Fruit fly (Drosophila melanogaster): ENCODE data around the gene tal-AA.

tal-AA gene

DNA sequence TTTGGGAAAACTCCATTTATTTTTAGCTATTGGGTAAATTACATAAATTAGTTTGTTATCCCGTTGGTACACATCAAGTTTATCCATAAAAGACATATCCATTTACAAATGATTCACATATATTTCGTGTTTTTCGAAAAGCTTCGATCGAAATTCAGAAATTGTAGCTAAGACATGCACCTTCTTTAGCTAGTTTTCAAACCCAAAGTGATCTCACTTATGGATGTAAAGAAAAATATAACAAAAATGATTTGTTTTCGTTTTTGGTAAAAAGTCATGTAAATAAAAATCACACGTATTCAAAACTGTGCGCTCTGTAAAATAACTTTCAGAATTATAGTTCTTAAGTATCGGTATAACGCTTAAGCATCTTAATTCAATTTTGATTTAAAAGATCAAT is 20.6 kb downstream of the tal-AA start:
- TF ChIP-seq CG12299 (tag; optimal IDR thresholded peaks at IDR 0.05): no peak
- no peak for TF ChIP-seq CG9876 (GFP tag; optimal IDR thresholded peaks at IDR 0.05)
- TF ChIP-seq lov (optimal IDR thresholded peaks at IDR 0.05): no peak
- TF ChIP-seq lov (GFP tag; IDR thresholded peaks at IDR 0.05): no peak
- TF ChIP-seq Mes4 (GFP tag; optimal IDR thresholded peaks at IDR 0.05): no peak
- TF ChIP-seq kni (GFP tag; optimal IDR thresholded peaks at IDR 0.05): no peak
- TF ChIP-seq crc (GFP tag; optimal IDR thresholded peaks at IDR 0.05): no peak
- no peak for TF ChIP-seq Sry-β (GFP tag; optimal IDR thresholded peaks at IDR 0.05)
- peak; percentile 59 for TF ChIP-seq amos (GFP tag; IDR thresholded peaks at IDR 0.05; ENCODE audit: partially characterized antibody)
- TF ChIP-seq odd (GFP tag; optimal IDR thresholded peaks at IDR 0.05): no peak
- TF ChIP-seq bbx (GFP tag; IDR thresholded peaks at IDR 0.05; ENCODE audit: partially characterized antibody): 0 out of 2 replicates have a peak, but pooled peaks have one; percentile 20
- no peak for TF ChIP-seq CG8478 (optimal IDR thresholded peaks at IDR 0.05)
- TF ChIP-seq lab (GFP tag; optimal IDR thresholded peaks at IDR 0.05): no peak
- no peak for TF ChIP-seq CG9609 (GFP tag; optimal IDR thresholded peaks at IDR 0.05)
- no peak for TF ChIP-seq Hr3 (GFP tag; optimal IDR thresholded peaks at IDR 0.05)
- no peak for TF ChIP-seq dati (GFP tag; IDR thresholded peaks at IDR 0.05)
- TF ChIP-seq vvl (GFP tag; IDR thresholded peaks at IDR 0.05): no peak
- TF ChIP-seq CG15601 (tag; optimal IDR thresholded peaks at IDR 0.05): no peak
- TF ChIP-seq CG4424 (GFP tag; optimal IDR thresholded peaks at IDR 0.05): no peak
- TF ChIP-seq BEAF-32 (GFP tag; optimal IDR thresholded peaks at IDR 0.05): peak; percentile 7
- TF ChIP-seq Hmx (GFP tag; optimal IDR thresholded peaks at IDR 0.05): no peak
- TF ChIP-seq CG7745 (tag; optimal IDR thresholded peaks at IDR 0.05): no peak
- TF ChIP-seq NC2β (GFP tag; optimal IDR thresholded peaks at IDR 0.05): no peak
- TF ChIP-seq crol (GFP tag; IDR thresholded peaks at IDR 0.05): no peak
- no peak for TF ChIP-seq org-1 (GFP tag; optimal IDR thresholded peaks at IDR 0.05)
- no peak for TF ChIP-seq unc-4 (GFP tag; IDR thresholded peaks at IDR 0.05; ENCODE audit: partially characterized antibody)
- peak; percentile 62 for TF ChIP-seq stwl (tag; optimal IDR thresholded peaks at IDR 0.05)
- TF ChIP-seq Max (GFP tag; optimal IDR thresholded peaks at IDR 0.05): no peak
- TF ChIP-seq CG3995 (GFP tag; optimal IDR thresholded peaks at IDR 0.05): peak; percentile 82
- TF ChIP-seq row (GFP tag; IDR thresholded peaks at IDR 0.05): no peak
- no peak for TF ChIP-seq ci (GFP tag; IDR thresholded peaks at IDR 0.05)
- no peak for TF ChIP-seq CG10431 (GFP tag; optimal IDR thresholded peaks at IDR 0.05)
- no peak for TF ChIP-seq Atf3 (GFP tag; optimal IDR thresholded peaks at IDR 0.05)
- no peak for TF ChIP-seq CG14860 (GFP tag; IDR thresholded peaks at IDR 0.05; ENCODE audit: partially characterized antibody)
- peak; percentile 10; the same call in 1 of the 2 replicates for TF ChIP-seq MBD-R2 (GFP tag; IDR thresholded peaks at IDR 0.05)
- TF ChIP-seq CTCF (GFP tag; optimal IDR thresholded peaks at IDR 0.05): peak; percentile 82
- no peak for TF ChIP-seq D (optimal IDR thresholded peaks at IDR 0.05)
- TF ChIP-seq D (GFP tag; optimal IDR thresholded peaks at IDR 0.05): no peak
- TF ChIP-seq E2f2 (GFP tag; IDR thresholded peaks at IDR 0.05): peak; percentile 71
- TF ChIP-seq CG16779 (GFP tag; IDR thresholded peaks at IDR 0.05): no peak
- peak; percentile 45; the same call in 2 of the 3 replicates for TF ChIP-seq knrl (GFP tag; IDR thresholded peaks at IDR 0.05; ENCODE audit: partially characterized antibody)
- no peak for TF ChIP-seq az2 (GFP tag; optimal IDR thresholded peaks at IDR 0.05)
- TF ChIP-seq sob (GFP tag; IDR thresholded peaks at IDR 0.05): no peak
- TF ChIP-seq Dp (GFP tag; optimal IDR thresholded peaks at IDR 0.05): peak; percentile 35
- no peak for TF ChIP-seq scrt (GFP tag; optimal IDR thresholded peaks at IDR 0.05)
- TF ChIP-seq CG17612 (GFP tag; IDR thresholded peaks at IDR 0.05): no peak
- TF ChIP-seq tll (GFP tag; optimal IDR thresholded peaks at IDR 0.05): peak in 1 of 2 experiments; percentile 54
- TF ChIP-seq ro (GFP tag; IDR thresholded peaks at IDR 0.05): no peak
- TF ChIP-seq pita (GFP tag; optimal IDR thresholded peaks at IDR 0.05): peak; percentile 69
- no peak for TF ChIP-seq CG10543 (GFP tag; optimal IDR thresholded peaks at IDR 0.05)
- TF ChIP-seq fd3F (GFP tag; optimal IDR thresholded peaks at IDR 0.05): no peak
- TF ChIP-seq CG15011 (GFP tag; optimal IDR thresholded peaks at IDR 0.05): no peak
- TF ChIP-seq Atf-2 (GFP tag; optimal IDR thresholded peaks at IDR 0.05): no peak
